Fruit fly (Drosophila melanogaster): ENCODE data around the gene Cow.

Cow gene

dm6 chr3R:23026652-23027427 is 85.7 kb downstream of the Cow start, which contains the start of gene lmd:
Gene lmd (minus strand): TSS chr3R:23026713.
- TF ChIP-seq CG1621 (tag; optimal IDR thresholded peaks at IDR 0.05) = peak; percentile 86
- TF ChIP-seq Eip75B (GFP tag; optimal IDR thresholded peaks at IDR 0.05) = no peak
- TF ChIP-seq Eip78C (GFP tag) = peak; percentile 46

Measured in whole organism, prepupa.